Worm (Caenorhabditis elegans): ENCODE measurements around the gene algn-1.

- TF ChIP-seq nhr-76 (tag; optimal IDR thresholded peaks at IDR 0.05) (no peak), hpl-2 (GFP tag; optimal IDR thresholded peaks at IDR 0.05) (no peak), zag-1 (tag; optimal IDR thresholded peaks at IDR 0.05) (no peak), nhr-77 (tag; optimal IDR thresholded peaks at IDR 0.05) (no peak), fkh-10 (GFP tag; optimal IDR thresholded peaks at IDR 0.05) (no peak), elt-2 (tag; optimal IDR thresholded peaks at IDR 0.05) (no peak), pqm-1 (tag; optimal IDR thresholded peaks at IDR 0.05) (no peak), aha-1 (tag; optimal IDR thresholded peaks at IDR 0.05) (no peak)
Measured at ce11 chrIII:6489493-6489892, 29.6 kb downstream of the algn-1 start, which contains the start of gene rpt-3.

All from whole organism, L1 larva.